Worm (Caenorhabditis elegans) whole organism, L2 larva: ENCODE results near the gene C25D7.5.

ENCODE experiments used
- egl-27 ChIP-seq: sonication (generic microtip); optimal IDR thresholded peaks from 3 replicates; lab custom pipeline; 2017; ENCODE audit warnings: missing biosample characterization, missing genetic modification reagents, missing genetic modification characterization
- lsy-2 ChIP-seq, 2 experiments: fragments of 150-350 bp in 1 of 2; sonication (generic microtip) in 1 of 2; optimal IDR thresholded peaks; 2 replicates each; lab custom pipeline; 2014 to 2017; ENCODE audit warnings: missing biosample characterization in 2 of 2, missing genetic modification characterization in 2 of 2
- mdl-1 ChIP-seq, 2 experiments: fragments of 150-350 bp in 1 of 2; sonication (generic microtip) in 1 of 2; optimal IDR thresholded peaks; 2 replicates each; lab custom pipeline; 2017; ENCODE audit warnings: missing biosample characterization in 2 of 2, missing genetic modification characterization in 2 of 2
- peb-1 ChIP-seq: fragments of 150-350 bp; optimal IDR thresholded peaks from 2 replicates; lab custom pipeline; 2014; ENCODE audit warnings: missing biosample characterization, missing genetic modification characterization
- zag-1 ChIP-seq: fragments of 150-350 bp; optimal IDR thresholded peaks from 2 replicates; lab custom pipeline; 2014; ENCODE audit warnings: missing biosample characterization, missing genetic modification characterization
- ztf-11 ChIP-seq: sonication (generic microtip); optimal IDR thresholded peaks from 2 replicates; lab custom pipeline; 2017; ENCODE audit warnings: missing biosample characterization, missing genetic modification characterization

- TF ChIP-seq egl-27 (no peak), zag-1 (tag; lab: Kevin White, UChicago) (no peak), ztf-11 (tag; lab: Kevin White, UChicago) (no peak), mdl-1 (tag; optimal IDR thresholded peaks at IDR 0.05; lab: Kevin White, UChicago) (no peak), lsy-2 (tag; optimal IDR thresholded peaks at IDR 0.05; lab: Kevin White, UChicago) (no peak), peb-1 (tag; lab: Kevin White, UChicago) (no peak)
These were observed 35.5 kb upstream of the C25D7.5 start for ce11 chrV:15016795-15017429.
